Worm (Caenorhabditis elegans): Measurements from ENCODE around the gene F34H10.3.

DNA sequence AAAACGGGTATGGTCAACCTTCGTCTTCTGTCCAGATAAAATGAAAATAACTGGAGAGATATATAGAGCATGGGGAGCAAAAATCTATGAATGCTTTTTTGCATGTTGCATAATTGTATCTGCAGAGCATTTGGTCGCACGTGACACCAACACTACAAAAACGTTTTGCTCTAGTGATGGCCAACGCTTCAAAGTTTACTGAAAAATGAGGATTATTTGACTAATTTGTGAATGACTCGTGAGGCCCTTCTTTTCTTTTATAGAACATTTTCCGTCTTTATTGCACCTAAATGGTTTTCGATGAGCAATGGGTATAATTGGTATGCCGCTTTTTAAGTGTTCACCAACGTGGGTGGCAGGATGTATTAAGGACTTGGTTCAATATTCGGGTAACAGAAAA is 18.7 kb upstream of the F34H10.3 start:
- TF ChIP-seq hnd-1 (tag; optimal IDR thresholded peaks at IDR 0.05) (no peak), ets-7 (tag; optimal IDR thresholded peaks at IDR 0.05) (no peak), F13C5.2 (tag; optimal IDR thresholded peaks at IDR 0.05) (no peak), tbx-37 (GFP tag; conservative IDR thresholded peaks at IDR 0.05) (no peak), hmg-4 (GFP tag; optimal IDR thresholded peaks at IDR 0.05) (no peak), ceh-36 (tag; optimal IDR thresholded peaks at IDR 0.05) (no peak), tra-4 (tag; optimal IDR thresholded peaks at IDR 0.05) (no peak), scrt-1 (GFP tag; IDR thresholded peaks at IDR 0.05) (no peak), ama-1 (optimal IDR thresholded peaks at IDR 0.05) (no peak), flt-1 (GFP tag; IDR thresholded peaks at IDR 0.05) (no peak), ceh-13 (GFP tag; optimal IDR thresholded peaks at IDR 0.05) (no peak)

All from whole organism, early embryonic.